Worm (Caenorhabditis elegans): ENCODE measurements around the gene T20D4.10.

- TF ChIP-seq him-1 (tag; optimal IDR thresholded peaks at IDR 0.05) (no peak), W03F9.2 (tag; optimal IDR thresholded peaks at IDR 0.05) (no peak), dao-5 (tag; optimal IDR thresholded peaks at IDR 0.05) (no peak)
These were observed 48.8 kb upstream of the T20D4.10 start, which contains the start of gene str-63 for ce11 chrV:3351266-3351665.

All from whole organism, L4/young adult.